Fruit fly (Drosophila melanogaster): ENCODE results near the gene CG14340.
A peak's percentile ranks its signal among the peaks of the same experiment; 100 is the strongest.

Gene CG14340

dm6 chr2L:1121942-1122710 lies 9.4 kb downstream of the CG14340 start:
- no peak for TF ChIP-seq CG17801 (GFP tag; optimal IDR thresholded peaks at IDR 0.05; ENCODE audit: partially characterized antibody)

dm6 chr2L:1122711-1122960 lies 9.9 kb downstream of the CG14340 start:
- TF ChIP-seq CG17801 (GFP tag; optimal IDR thresholded peaks at IDR 0.05; ENCODE audit: partially characterized antibody), result no peak

- TF ChIP-seq CG17801 (GFP tag; optimal IDR thresholded peaks at IDR 0.05; ENCODE audit: partially characterized antibody), result peak; percentile 35
Observed at dm6 chr2L:1123078-1123818, 10.5 kb downstream of the CG14340 start.

dm6 chr2L:1124265-1124664 lies 11.5 kb downstream of the CG14340 start:
- no peak for TF ChIP-seq CG17801 (GFP tag; optimal IDR thresholded peaks at IDR 0.05; ENCODE audit: partially characterized antibody)

dm6 chr2L:1125437-1125836 lies 12.7 kb downstream of the CG14340 start:
- TF ChIP-seq CG17801 (GFP tag; optimal IDR thresholded peaks at IDR 0.05; ENCODE audit: partially characterized antibody), result no peak

- TF ChIP-seq CG17801 (GFP tag; optimal IDR thresholded peaks at IDR 0.05; ENCODE audit: partially characterized antibody), result no peak
Observed at dm6 chr2L:1126527-1126926, 13.8 kb downstream of the CG14340 start.

- TF ChIP-seq CG17801 (GFP tag; optimal IDR thresholded peaks at IDR 0.05; ENCODE audit: partially characterized antibody), result no peak
Observed at dm6 chr2L:1127434-1128089, 14.8 kb downstream of the CG14340 start.

- TF ChIP-seq CG17801 (GFP tag; optimal IDR thresholded peaks at IDR 0.05; ENCODE audit: partially characterized antibody), result no peak
Observed at dm6 chr2L:1128344-1128931, 15.7 kb downstream of the CG14340 start.

dm6 chr2L:1128932-1129887 lies 16.5 kb downstream of the CG14340 start, which contains the start of the genes Pino and TBC1D23:
Pino (minus strand) TSS chr2L:1128953.
TBC1D23 (plus strand) TSS chr2L:1129316.
- peak; percentile 67 for TF ChIP-seq CG17801 (GFP tag; optimal IDR thresholded peaks at IDR 0.05; ENCODE audit: partially characterized antibody)

dm6 chr2L:1134011-1134743 lies 21.4 kb downstream of the CG14340 start, which contains the start of the genes Iris and CG4577:
Iris (minus strand) TSS chr2L:1134098.
CG4577 (plus strand) TSS chr2L:1134693.
- no peak for TF ChIP-seq CG17801 (GFP tag; optimal IDR thresholded peaks at IDR 0.05; ENCODE audit: partially characterized antibody)

- no peak for TF ChIP-seq CG17801 (GFP tag; optimal IDR thresholded peaks at IDR 0.05; ENCODE audit: partially characterized antibody)
Observed at dm6 chr2L:1135495-1135894, 22.8 kb downstream of the CG14340 start.

- no peak for TF ChIP-seq CG17801 (GFP tag; optimal IDR thresholded peaks at IDR 0.05; ENCODE audit: partially characterized antibody)
Observed at dm6 chr2L:1136993-1137392, 24.3 kb downstream of the CG14340 start.

- TF ChIP-seq CG17801 (GFP tag; optimal IDR thresholded peaks at IDR 0.05; ENCODE audit: partially characterized antibody), result no peak
Observed at dm6 chr2L:1142730-1143281, 30.1 kb downstream of the CG14340 start, which contains the start of gene MFS3. MFS3 (plus strand) TSS chr2L:1143201.
